Fruit fly (Drosophila melanogaster): Measurements from ENCODE around the gene danr.

The danr gene

DNA sequence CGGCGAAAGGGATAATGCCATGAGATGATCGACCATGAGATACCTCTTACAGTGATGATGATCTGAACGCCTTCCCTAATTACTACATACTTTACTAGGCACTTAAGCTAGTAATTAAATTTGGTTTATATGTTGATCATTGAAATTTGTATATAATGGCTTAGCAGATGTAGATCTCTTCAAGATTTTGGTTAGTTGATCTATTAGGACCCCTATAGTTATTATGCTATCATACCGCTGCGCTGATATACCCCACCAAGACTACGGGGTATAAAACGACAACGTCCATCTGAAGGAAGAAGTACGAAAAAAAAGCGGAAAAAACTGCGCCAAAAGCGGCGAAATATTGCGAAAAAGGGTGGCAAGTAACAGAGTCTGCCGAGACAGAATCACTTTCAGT is 36.4 kb downstream of the danr start (continued):
- TF ChIP-seq org-1 (GFP tag; optimal IDR thresholded peaks at IDR 0.05) = no peak
- TF ChIP-seq CG15696 (tag; optimal IDR thresholded peaks at IDR 0.05) = peak; percentile 66
- TF ChIP-seq pnt (GFP tag; optimal IDR thresholded peaks at IDR 0.05) = peak; percentile 9
- TF ChIP-seq Max (GFP tag; optimal IDR thresholded peaks at IDR 0.05) = no peak
- no peak for TF ChIP-seq CG2875 (GFP tag; optimal IDR thresholded peaks at IDR 0.05)
- TF ChIP-seq h (optimal IDR thresholded peaks at IDR 0.05) = no peak
- TF ChIP-seq ATbp (GFP tag; optimal IDR thresholded peaks at IDR 0.05) = no peak
- TF ChIP-seq tap (tag; optimal IDR thresholded peaks at IDR 0.05) = no peak
- no peak for TF ChIP-seq maf-S (GFP tag; optimal IDR thresholded peaks at IDR 0.05)
- peak; percentile 5 for TF ChIP-seq unpg (GFP tag; optimal IDR thresholded peaks at IDR 0.05)
- no peak for TF ChIP-seq CG7357 (GFP tag; IDR thresholded peaks at IDR 0.05)
- TF ChIP-seq Six4 (GFP tag; optimal IDR thresholded peaks at IDR 0.05) = peak; percentile 53
- TF ChIP-seq CG2116 (GFP tag; optimal IDR thresholded peaks at IDR 0.05) = no peak
- TF ChIP-seq nom (GFP tag; optimal IDR thresholded peaks at IDR 0.05) = peak; percentile 9
- no peak for TF ChIP-seq sna (GFP tag; IDR thresholded peaks at IDR 0.05; ENCODE audit: partially characterized antibody)
- no peak for TF ChIP-seq gt (GFP tag; IDR thresholded peaks at IDR 0.05)
- no peak for TF ChIP-seq tx (GFP tag; optimal IDR thresholded peaks at IDR 0.05)
- TF ChIP-seq HLH54F (GFP tag; optimal IDR thresholded peaks at IDR 0.05) = no peak
- TF ChIP-seq ato (GFP tag; IDR thresholded peaks at IDR 0.05; ENCODE audit: partially characterized antibody) = no peak
- TF ChIP-seq TFAM (GFP tag; optimal IDR thresholded peaks at IDR 0.05) = no peak
- peak; percentile 14 for TF ChIP-seq CG30403 (GFP tag; optimal IDR thresholded peaks at IDR 0.05)
- no peak for TF ChIP-seq Hmx (GFP tag; optimal IDR thresholded peaks at IDR 0.05)
- peak in 1 of 2 experiments; percentile 14 for TF ChIP-seq bsh (GFP tag; optimal IDR thresholded peaks at IDR 0.05)
- no peak for TF ChIP-seq B-H2 (GFP tag; optimal IDR thresholded peaks at IDR 0.05)
- TF ChIP-seq Kr (GFP tag; optimal IDR thresholded peaks at IDR 0.05) = no peak
- TF ChIP-seq salm (tag; optimal IDR thresholded peaks at IDR 0.05) = no peak
- TF ChIP-seq CG15269 (tag; optimal IDR thresholded peaks at IDR 0.05) = no peak
- no peak for TF ChIP-seq fd3F (GFP tag; optimal IDR thresholded peaks at IDR 0.05)
- no peak for TF ChIP-seq CG4854 (GFP tag; optimal IDR thresholded peaks at IDR 0.05)
- no peak for TF ChIP-seq p53 (GFP tag; optimal IDR thresholded peaks at IDR 0.05)
- TF ChIP-seq CG8281 (tag; optimal IDR thresholded peaks at IDR 0.05) = no peak
- TF ChIP-seq CG8089 (GFP tag; optimal IDR thresholded peaks at IDR 0.05) = no peak
- TF ChIP-seq cwo (GFP tag; optimal IDR thresholded peaks at IDR 0.05) = no peak
- TF ChIP-seq Atf-2 (GFP tag; optimal IDR thresholded peaks at IDR 0.05) = peak; percentile 3
- TF ChIP-seq corto (GFP tag; optimal IDR thresholded peaks at IDR 0.05) = no peak
- TF ChIP-seq CG13775 (GFP tag; optimal IDR thresholded peaks at IDR 0.05) = peak; percentile 5
- no peak for TF ChIP-seq CG13894 (tag; optimal IDR thresholded peaks at IDR 0.05)
- TF ChIP-seq br (optimal IDR thresholded peaks at IDR 0.05) = no peak
- TF ChIP-seq eve (GFP tag; optimal IDR thresholded peaks at IDR 0.05) = no peak
- no peak for TF ChIP-seq CG11093 (GFP tag; IDR thresholded peaks at IDR 0.05)
- peak; percentile 15 for TF ChIP-seq CG12391 (tag; optimal IDR thresholded peaks at IDR 0.05)
- TF ChIP-seq CG7928 (GFP tag; optimal IDR thresholded peaks at IDR 0.05) = no peak
- TF ChIP-seq Lim3 (GFP tag; IDR thresholded peaks at IDR 0.05) = no peak
- TF ChIP-seq D19A (tag; optimal IDR thresholded peaks at IDR 0.05) = peak; percentile 49
- no peak for TF ChIP-seq mld (GFP tag; IDR thresholded peaks at IDR 0.05; ENCODE audit: partially characterized antibody)
- TF ChIP-seq chm (GFP tag; IDR thresholded peaks at IDR 0.05) = no peak
- TF ChIP-seq CG9797 (GFP tag; optimal IDR thresholded peaks at IDR 0.05) = no peak
- no peak for TF ChIP-seq CG1602 (GFP tag; optimal IDR thresholded peaks at IDR 0.05)
- TF ChIP-seq CG17829 (tag; optimal IDR thresholded peaks at IDR 0.05) = peak; percentile 57
- TF ChIP-seq CG9817 (tag; optimal IDR thresholded peaks at IDR 0.05) = no peak
- TF ChIP-seq sim (GFP tag; IDR thresholded peaks at IDR 0.05) = no peak
- TF ChIP-seq CTCF (GFP tag; optimal IDR thresholded peaks at IDR 0.05) = no peak
- peak; percentile 59 for TF ChIP-seq fd96Cb (tag; optimal IDR thresholded peaks at IDR 0.05)
